Worm (Caenorhabditis elegans): ENCODE data around the gene fbxc-18.

ce11 chrII:917324-917723 lies 49.5 kb downstream of the fbxc-18 start, which contains the start of gene fbxc-30:
- TF ChIP-seq nhr-77 (tag; optimal IDR thresholded peaks at IDR 0.05): no peak
- TF ChIP-seq nhr-25 (tag; optimal IDR thresholded peaks at IDR 0.05): no peak
- no peak for TF ChIP-seq snpc-4 (tag; optimal IDR thresholded peaks at IDR 0.05)
- no peak for TF ChIP-seq aly-2 (tag; optimal IDR thresholded peaks at IDR 0.05)
- no peak for TF ChIP-seq nhr-237 (tag; optimal IDR thresholded peaks at IDR 0.05)
- TF ChIP-seq ZK546.5 (tag; optimal IDR thresholded peaks at IDR 0.05): no peak
- no peak for TF ChIP-seq R02D3.7 (tag; optimal IDR thresholded peaks at IDR 0.05)
